Fruit fly (Drosophila melanogaster): ENCODE measurements around the gene mura.

- TF ChIP-seq CG8478 (optimal IDR thresholded peaks at IDR 0.05) (no peak), CTCF (optimal IDR thresholded peaks at IDR 0.05) (no peak)
Measured at dm6 chr3R:9510070-9510518, 41.5 kb downstream of the mura start, which contains the start of gene rump.
